Fruit fly (Drosophila melanogaster) whole organism, embryonic: Measurements from ENCODE around the gene Dpp10.

Source experiments
- Atf3 ChIP-seq: fragments of 200-800 bp; sonication (Bioruptor generic); optimal IDR thresholded peaks from 3 replicates; lab custom pipeline; 2016; ENCODE audit warnings: missing biosample characterization, missing genetic modification characterization
- Awh ChIP-seq: fragments of 200-800 bp; sonication (Bioruptor generic); IDR thresholded peaks from 2 replicates; pipeline ENCODE4, ENCODE4 v1.3.6; 2022; ENCODE audit warnings: missing biosample characterization, missing genetic modification characterization
- CG10543 ChIP-seq: fragments of 200-800 bp; sonication (Bioruptor generic); optimal IDR thresholded peaks from 3 replicates; lab custom pipeline; 2017; ENCODE audit warnings: missing biosample characterization, mild to moderate bottlenecking, missing genetic modification characterization, moderate library complexity
- CG10959 ChIP-seq: fragments of 200-800 bp; sonication (Bioruptor generic); IDR thresholded peaks from 2 replicates; pipeline ENCODE4 v1.3.6; 2022; ENCODE audit warnings: missing biosample characterization, missing genetic modification characterization
- CG11247 ChIP-seq: fragments of 200-800 bp; sonication (Bioruptor generic); IDR thresholded peaks from 2 replicates; pipeline ENCODE4 v1.3.6; 2022; ENCODE audit warnings: missing biosample characterization, missing genetic modification characterization
- CG12219 ChIP-seq: fragments of 200-800 bp; sonication (Bioruptor generic); optimal IDR thresholded peaks from 3 replicates; lab custom pipeline; 2018; ENCODE audit warnings: missing biosample characterization, mild to moderate bottlenecking, missing genetic modification characterization
- CG13424 ChIP-seq: fragments of 200-800 bp; sonication (Bioruptor generic); optimal IDR thresholded peaks from 2 replicates; lab custom pipeline; 2019; ENCODE audit warnings: missing biosample characterization, mild to moderate bottlenecking, missing genetic modification characterization, moderate library complexity
- CG14050 ChIP-seq: fragments of 200-800 bp; sonication (Bioruptor generic); IDR thresholded peaks from 3 replicates; pipeline ENCODE4 v1.3.6; 2022; ENCODE audit warnings: missing biosample characterization, missing genetic modification characterization
- CG15696 ChIP-seq: fragments of 200-800 bp; sonication (Bioruptor generic); optimal IDR thresholded peaks from 2 replicates; lab custom pipeline; 2019; ENCODE audit warnings: missing biosample characterization, mild to moderate bottlenecking, missing genetic modification characterization, moderate library complexity
- CG16779 ChIP-seq: fragments of 200-800 bp; sonication (Bioruptor generic); IDR thresholded peaks from 2 replicates; pipeline ENCODE4 v1.3.6; 2022; ENCODE audit warnings: missing biosample characterization, missing genetic modification characterization
- CG16863 ChIP-seq: fragments of 200-800 bp; sonication (Bioruptor generic); optimal IDR thresholded peaks from 3 replicates; lab custom pipeline; 2016; ENCODE audit warnings: missing biosample characterization, missing genetic modification characterization
- CG17802 ChIP-seq: fragments of 200-800 bp; sonication (Bioruptor generic); optimal IDR thresholded peaks from 2 replicates; lab custom pipeline; 2018; ENCODE audit warnings: missing biosample characterization, mild to moderate bottlenecking, missing genetic modification characterization, moderate library complexity
- CG18764 ChIP-seq: fragments of 200-800 bp; sonication (Bioruptor generic); optimal IDR thresholded peaks from 3 replicates; lab custom pipeline; 2016; ENCODE audit warnings: missing biosample characterization, missing genetic modification characterization
- CG2889 ChIP-seq: fragments of 200-800 bp; sonication (Bioruptor generic); IDR thresholded peaks from 3 replicates; pipeline ENCODE4 v1.3.6; 2022; ENCODE audit warnings: missing biosample characterization, missing genetic modification characterization
- CG3065 ChIP-seq: fragments of 200-800 bp; sonication (Bioruptor generic); optimal IDR thresholded peaks from 2 replicates; lab custom pipeline; 2016; ENCODE audit warnings: missing biosample characterization, missing genetic modification characterization
- CG3407 ChIP-seq: fragments of 200-800 bp; sonication (Bioruptor generic); optimal IDR thresholded peaks from 2 replicates; lab custom pipeline; 2018; ENCODE audit warnings: missing biosample characterization, mild to moderate bottlenecking, missing genetic modification characterization
- CG42726 ChIP-seq: fragments of 200-800 bp; sonication (Bioruptor generic); IDR thresholded peaks from 2 replicates; pipeline ENCODE4 v1.3.6; 2022; ENCODE audit warnings: missing biosample characterization, missing genetic modification characterization; ENCODE audit not compliant: partially characterized antibody
- CG4820 ChIP-seq: fragments of 200-800 bp; sonication (Bioruptor generic); optimal IDR thresholded peaks from 3 replicates; lab custom pipeline; 2016; ENCODE audit warnings: missing biosample characterization, missing genetic modification characterization
- CG6175 ChIP-seq: fragments of 200-800 bp; sonication (Bioruptor generic); IDR thresholded peaks from 3 replicates; pipeline ENCODE4 v1.3.6; 2022; ENCODE audit warnings: missing biosample characterization, missing genetic modification characterization
- CG6813 ChIP-seq: fragments of 200-800 bp; sonication (Bioruptor generic); optimal IDR thresholded peaks from 2 replicates; lab custom pipeline; 2017; ENCODE audit warnings: missing biosample characterization, missing genetic modification characterization, mild to moderate bottlenecking, moderate library complexity, missing genetic modification reagents
- CG7987 ChIP-seq: fragments of 200-800 bp; sonication (Bioruptor generic); optimal IDR thresholded peaks from 2 replicates; lab custom pipeline; 2018; ENCODE audit warnings: missing biosample characterization, mild to moderate bottlenecking, missing genetic modification characterization, moderate library complexity
- CG9727 ChIP-seq: fragments of 200-800 bp; sonication (Bioruptor generic); optimal IDR thresholded peaks from 3 replicates; lab custom pipeline; 2017; ENCODE audit warnings: missing biosample characterization, mild to moderate bottlenecking, missing genetic modification characterization
- CkIIα-i1 ChIP-seq: fragments of 200-800 bp; sonication (Bioruptor generic); IDR thresholded peaks from 2 replicates; pipeline ENCODE4 v1.3.6; 2022; ENCODE audit warnings: missing biosample characterization, missing genetic modification characterization
- CoRest ChIP-seq: fragments of 200-800 bp; sonication (Bioruptor generic); optimal IDR thresholded peaks from 3 replicates; lab custom pipeline; 2018; ENCODE audit warnings: missing biosample characterization, mild to moderate bottlenecking, missing genetic modification characterization, moderate library complexity
- Doc3 ChIP-seq: fragments of 200-800 bp; sonication (Bioruptor generic); IDR thresholded peaks from 3 replicates; pipeline ENCODE4 v1.3.6; 2022; ENCODE audit warnings: missing biosample characterization, missing genetic modification characterization; ENCODE audit not compliant: partially characterized antibody
- E2f2 ChIP-seq: fragments of 200-800 bp; sonication (Bioruptor generic); IDR thresholded peaks from 2 replicates; pipeline ENCODE4 v1.3.6; 2022; ENCODE audit warnings: missing biosample characterization, missing genetic modification characterization
- Hr39 ChIP-seq: fragments of >200 bp; optimal IDR thresholded peaks from 2 replicates; lab custom pipeline; 2017
- MESR4 ChIP-seq: fragments of 200-800 bp; sonication (Bioruptor generic); optimal IDR thresholded peaks from 2 replicates; lab custom pipeline; 2018; ENCODE audit warnings: missing biosample characterization, mild to moderate bottlenecking, missing genetic modification characterization, moderate library complexity
- Nf-YC ChIP-seq: fragments of 200-800 bp; optimal IDR thresholded peaks from 3 replicates; lab custom pipeline; 2019; ENCODE audit warnings: missing biosample characterization, mild to moderate bottlenecking, missing genetic modification characterization, moderate library complexity
- Poxn ChIP-seq: fragments of 200-800 bp; sonication (Bioruptor generic); IDR thresholded peaks from 2 replicates; pipeline ENCODE4 v1.3.6; 2022; ENCODE audit warnings: missing biosample characterization, missing genetic modification characterization
- Six4 ChIP-seq: fragments of 200-800 bp; sonication (Bioruptor generic); optimal IDR thresholded peaks from 2 replicates; lab custom pipeline; 2016; ENCODE audit warnings: missing biosample characterization, missing genetic modification characterization
- Stat92E ChIP-seq, 3 experiments: fragments of >200 bp in 2 of 3; fragments of 200-800 bp in 1 of 3; sonication (Bioruptor generic) in 1 of 3; optimal IDR thresholded peaks; 2 replicates each; lab custom pipeline; 2017 to 2019; ENCODE audit warnings: missing biosample characterization in 3 of 3, missing genetic modification characterization in 3 of 3, mild to moderate bottlenecking in 1 of 3, moderate library complexity in 1 of 3
- ase ChIP-seq: fragments of 200-800 bp; sonication (Bioruptor generic); IDR thresholded peaks from 3 replicates; pipeline ENCODE4 v1.3.6; 2022; ENCODE audit warnings: missing biosample characterization, missing genetic modification characterization
- bigmax ChIP-seq: fragments of 200-800 bp; sonication (Bioruptor generic); optimal IDR thresholded peaks from 2 replicates; lab custom pipeline; 2018; ENCODE audit warnings: missing biosample characterization, mild to moderate bottlenecking, missing genetic modification characterization
- caup ChIP-seq: fragments of 200-800 bp; sonication (Bioruptor generic); optimal IDR thresholded peaks from 3 replicates; lab custom pipeline; 2017; ENCODE audit warnings: missing biosample characterization, mild to moderate bottlenecking, missing genetic modification characterization, moderate library complexity; ENCODE audit not compliant: severe bottlenecking
- da ChIP-seq: fragments of 200-800 bp; sonication (Bioruptor generic); optimal IDR thresholded peaks from 2 replicates; lab custom pipeline; 2016; ENCODE audit warnings: missing biosample characterization, missing genetic modification characterization
- eyg ChIP-seq: fragments of 200-800 bp; sonication (Bioruptor generic); optimal IDR thresholded peaks from 3 replicates; lab custom pipeline; 2016; ENCODE audit warnings: missing biosample characterization, missing genetic modification characterization
- gcm ChIP-seq: fragments of 200-800 bp; sonication (Bioruptor generic); optimal IDR thresholded peaks from 2 replicates; lab custom pipeline; 2019; ENCODE audit warnings: missing biosample characterization, mild to moderate bottlenecking, missing genetic modification characterization, moderate library complexity
- gro ChIP-seq: fragments of 200-800 bp; sonication (Bioruptor generic); optimal IDR thresholded peaks from 2 replicates; lab custom pipeline; 2016; ENCODE audit warnings: missing biosample characterization, missing genetic modification characterization
- insv ChIP-seq, 2 experiments: fragments of 200-800 bp; sonication (Bioruptor generic); optimal IDR thresholded peaks; 3 replicates each; lab custom pipeline; 2016 to 2018; ENCODE audit warnings: missing biosample characterization in 2 of 2, missing genetic modification characterization in 2 of 2
- jigr1 ChIP-seq: fragments of 200-800 bp; sonication (Bioruptor generic); IDR thresholded peaks from 3 replicates; pipeline ENCODE4 v1.3.6; 2022; ENCODE audit warnings: missing biosample characterization, missing genetic modification characterization
- knrl ChIP-seq: fragments of 200-800 bp; sonication (Bioruptor generic); IDR thresholded peaks from 3 replicates; pipeline ENCODE4 v1.3.6; 2022; ENCODE audit warnings: missing biosample characterization, missing genetic modification characterization; ENCODE audit not compliant: partially characterized antibody
- lmd ChIP-seq: fragments of 200-800 bp; sonication (Bioruptor generic); IDR thresholded peaks from 2 replicates; pipeline ENCODE4 v1.3.6; 2022; ENCODE audit warnings: missing biosample characterization, missing genetic modification characterization
- nerfin-2 ChIP-seq: fragments of 200-800 bp; sonication (Bioruptor generic); IDR thresholded peaks from 2 replicates; pipeline ENCODE4 v1.3.6; 2022; ENCODE audit warnings: missing biosample characterization, missing genetic modification characterization; ENCODE audit not compliant: partially characterized antibody
- prd ChIP-seq, 3 experiments: fragments of >200 bp in 2 of 3; fragments of 200-800 bp in 1 of 3; sonication (Bioruptor generic) in 1 of 3; optimal IDR thresholded peaks in 2 of 3; IDR thresholded peaks in 1 of 3; 2 replicates in 2 of 3; 3 replicates in 1 of 3; pipeline versions ENCODE4 v1.3.6 to Lab custom; 2017 to 2022; ENCODE audit warnings: missing biosample characterization in 1 of 3, missing genetic modification characterization in 1 of 3
- sima ChIP-seq: fragments of 200-800 bp; sonication (Bioruptor generic); optimal IDR thresholded peaks from 2 replicates; lab custom pipeline; 2016; ENCODE audit warnings: missing biosample characterization, missing genetic modification characterization
- sqz ChIP-seq: fragments of 200-800 bp; sonication (Bioruptor generic); optimal IDR thresholded peaks from 3 replicates; lab custom pipeline; 2018; ENCODE audit warnings: missing biosample characterization, mild to moderate bottlenecking, missing genetic modification characterization
- tap ChIP-seq: fragments of 200-800 bp; optimal IDR thresholded peaks from 3 replicates; lab custom pipeline; 2019; ENCODE audit warnings: missing biosample characterization, mild to moderate bottlenecking, missing genetic modification characterization, moderate library complexity
- zfh1 ChIP-seq: fragments of 200-800 bp; sonication (Bioruptor generic); IDR thresholded peaks from 3 replicates; pipeline ENCODE4 v1.3.6; 2022; ENCODE audit warnings: missing biosample characterization, missing genetic modification characterization

Dpp10 gene

DNA sequence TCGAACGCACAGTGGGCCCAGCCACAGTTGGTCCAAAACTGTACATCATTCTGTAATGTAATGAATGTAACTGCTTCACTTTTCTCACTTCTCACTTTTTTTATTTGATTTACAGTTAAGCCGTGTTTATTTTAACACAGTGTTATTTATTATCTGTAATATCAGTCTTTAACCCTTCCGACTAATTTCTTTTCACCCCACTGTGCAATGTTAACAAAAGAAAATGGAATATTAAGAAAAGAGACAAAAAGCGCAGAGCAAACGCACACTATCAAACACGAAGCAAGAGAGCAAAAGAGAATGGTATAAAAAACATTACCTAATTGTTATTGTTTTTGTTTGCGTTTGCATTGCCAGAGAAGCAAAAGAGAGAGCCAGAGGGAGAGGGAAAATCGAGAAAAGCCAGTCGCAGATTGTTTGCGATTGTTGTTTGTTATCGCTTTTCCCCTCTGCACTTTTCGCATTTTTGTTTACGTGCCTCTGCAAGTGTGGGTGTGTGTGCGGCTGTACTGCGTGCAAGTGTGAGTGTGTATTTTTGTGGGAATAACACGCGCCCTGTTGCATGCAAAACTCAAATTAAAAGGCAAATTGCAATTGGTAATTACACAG is 46.3 kb upstream of the Dpp10 start (continued):
- TF ChIP-seq Atf3 (GFP tag; lab: Kevin White, UChicago): peak; percentile 97
- peak; percentile 98 for TF ChIP-seq CG9727 (GFP tag; lab: Kevin White, UChicago)
- peak; percentile 97 for TF ChIP-seq CG14050 (GFP tag; lab: Robert Waterston, UW)
- peak; percentile 98 for TF ChIP-seq CG13424
- peak; percentile 97 for TF ChIP-seq CG3065 (GFP tag; lab: Kevin White, UChicago)
- peak; percentile 97 for TF ChIP-seq ase (GFP tag; lab: Robert Waterston, UW)
- TF ChIP-seq CG7987 (GFP tag; lab: Kevin White, UChicago): peak; percentile 96
- TF ChIP-seq CG11247 (GFP tag; lab: Robert Waterston, UW): peak; percentile 92
- TF ChIP-seq knrl (GFP tag; lab: Robert Waterston, UW): peak; percentile 50; the same call in 2 of the 3 replicates
- TF ChIP-seq CG42726 (GFP tag; lab: Robert Waterston, UW): no peak
- peak in 1 of 3 experiments; percentile 94 for TF ChIP-seq Stat92E (GFP tag; optimal IDR thresholded peaks at IDR 0.05; lab: Kevin White, UChicago)
- TF ChIP-seq CG17802 (tag; lab: Kevin White, UChicago): peak; percentile 88
- TF ChIP-seq insv (GFP tag; optimal IDR thresholded peaks at IDR 0.05; lab: Kevin White, UChicago): peak; percentile 66 to 78
- TF ChIP-seq Awh: peak; percentile 98
- no peak for TF ChIP-seq Doc3 (GFP tag; lab: Robert Waterston, UW)
- peak; percentile 92 for TF ChIP-seq sima
- TF ChIP-seq Six4: peak; percentile 99
- peak; percentile 98 for TF ChIP-seq CG6813 (GFP tag; lab: Kevin White, UChicago)
- peak; percentile 98 for TF ChIP-seq gro (GFP tag; lab: Kevin White, UChicago)
- TF ChIP-seq CG15696 (tag; lab: Kevin White, UChicago): peak; percentile 95
- peak; percentile 86 for TF ChIP-seq CkIIα-i1 (GFP tag; lab: Robert Waterston, UW)
- peak; percentile 88 for TF ChIP-seq Poxn
- peak; percentile 97 for TF ChIP-seq da (GFP tag; lab: Kevin White, UChicago)
- peak; percentile 97 for TF ChIP-seq CG10543 (GFP tag; lab: Kevin White, UChicago)
- TF ChIP-seq sqz (GFP tag; lab: Kevin White, UChicago): peak; percentile 99
- TF ChIP-seq CG3407 (GFP tag; lab: Kevin White, UChicago): peak; percentile 97
- peak; percentile 87 for TF ChIP-seq E2f2 (GFP tag; lab: Robert Waterston, UW)
- TF ChIP-seq CG12219: peak; percentile 99
- peak; percentile 96 for TF ChIP-seq CG10959 (GFP tag; lab: Robert Waterston, UW)
- peak; percentile 90 for TF ChIP-seq MESR4 (GFP tag; lab: Kevin White, UChicago)
- peak; percentile 68 for TF ChIP-seq nerfin-2 (GFP tag; lab: Robert Waterston, UW)
- peak; percentile 93 for TF ChIP-seq CG2889 (GFP tag; lab: Robert Waterston, UW)
- peak; percentile 99 for TF ChIP-seq gcm (GFP tag; lab: Kevin White, UChicago)
- peak; percentile 99 for TF ChIP-seq tap (tag; lab: Kevin White, UChicago)
- TF ChIP-seq bigmax (GFP tag; lab: Kevin White, UChicago): peak; percentile 70
- peak; percentile 97 for TF ChIP-seq CG4820 (GFP tag; lab: Kevin White, UChicago)
- TF ChIP-seq zfh1 (GFP tag; lab: Robert Waterston, UW): peak; percentile 98
- peak; percentile 97 for TF ChIP-seq caup (GFP tag; lab: Kevin White, UChicago)
- peak; percentile 97 for TF ChIP-seq CG18764 (GFP tag; lab: Kevin White, UChicago)
- peak; percentile 97 for TF ChIP-seq lmd (GFP tag; lab: Robert Waterston, UW)
- TF ChIP-seq CG6175 (GFP tag; lab: Robert Waterston, UW): peak; percentile 90
- TF ChIP-seq jigr1 (GFP tag; lab: Robert Waterston, UW): peak; percentile 95
- TF ChIP-seq CG16779 (GFP tag; lab: Robert Waterston, UW): peak; percentile 93
- TF ChIP-seq CG16863 (GFP tag; lab: Kevin White, UChicago): peak; percentile 98
- TF ChIP-seq eyg (GFP tag; lab: Kevin White, UChicago): peak; percentile 97
- TF ChIP-seq Nf-YC (tag; lab: Kevin White, UChicago): peak; percentile 91
- TF ChIP-seq CoRest: peak; percentile 98
- TF ChIP-seq Hr39: no peak
- TF ChIP-seq prd (optimal IDR thresholded peaks at IDR 0.05; lab: Kevin White, UChicago): no peak
- TF ChIP-seq prd (GFP tag; IDR thresholded peaks at IDR 0.05; lab: Robert Waterston, UW): peak; percentile 99
